Fruit fly (Drosophila melanogaster): ENCODE measurements around the gene CG32718.

dm6 chrX:7736593-7736992, 41.4 kb upstream of the CG32718 start, which contains the start of gene Tom40:
- TF ChIP-seq usp (GFP tag; optimal IDR thresholded peaks at IDR 0.05) (no peak), bigmax (GFP tag; optimal IDR thresholded peaks at IDR 0.05) (no peak), NfI (GFP tag; optimal IDR thresholded peaks at IDR 0.05) (no peak), otp (GFP tag; IDR thresholded peaks at IDR 0.05) (no peak), CG8359 (GFP tag; optimal IDR thresholded peaks at IDR 0.05; ENCODE audit: borderline replicate concordance) (no peak), ham (GFP tag; IDR thresholded peaks at IDR 0.05) (no peak), C15 (GFP tag; IDR thresholded peaks at IDR 0.05) (no peak), maf-S (GFP tag; optimal IDR thresholded peaks at IDR 0.05) (no peak)

All from whole organism, embryonic.